Worm (Caenorhabditis elegans) whole organism, L2 larva: Measurements from ENCODE around the gene C33B4.4.

Experiments used
- R02D3.7 ChIP-seq: fragments of 150-350 bp; optimal IDR thresholded peaks from 2 replicates; lab custom pipeline; 2014; ENCODE audit warnings: missing biosample characterization, missing genetic modification characterization
- ama-1 ChIP-seq: fragments of 150-350 bp; optimal IDR thresholded peaks from 2 replicates; lab custom pipeline; 2018; ENCODE audit warnings: inconsistent platforms
- elt-3 ChIP-seq: sonication (generic microtip); optimal IDR thresholded peaks from 2 replicates; lab custom pipeline; 2017; ENCODE audit warnings: missing biosample characterization, missing genetic modification characterization
- nhr-129 ChIP-seq: fragments of 150-350 bp; optimal IDR thresholded peaks from 2 replicates; lab custom pipeline; 2014; ENCODE audit warnings: missing biosample characterization, missing genetic modification characterization
- sem-4 ChIP-seq: fragments of 150-350 bp; optimal IDR thresholded peaks from 2 replicates; lab custom pipeline; 2014; ENCODE audit warnings: missing biosample characterization, missing genetic modification reagents, missing genetic modification characterization
- snpc-4 ChIP-seq: fragments of 150-350 bp; optimal IDR thresholded peaks from 2 replicates; lab custom pipeline; 2014; ENCODE audit warnings: missing biosample characterization, missing genetic modification characterization

- TF ChIP-seq snpc-4 (tag; lab: Kevin White, UChicago) (no peak), nhr-129 (no peak), R02D3.7 (tag; lab: Kevin White, UChicago) (no peak), ama-1 (no peak), sem-4 (tag; lab: Kevin White, UChicago) (no peak), elt-3 (tag; lab: Kevin White, UChicago) (no peak)
Measured at ce11 chrII:11351599-11351998, 31.6 kb downstream of the C33B4.4 start, which contains the start of gene clh-2.
